Worm (Caenorhabditis elegans) whole organism, dauer: ENCODE measurements around the gene F59E11.7.

ENCODE experiments used
- unc-62 ChIP-seq: sonication (generic microtip); optimal IDR thresholded peaks from 2 replicates; lab custom pipeline; 2017; ENCODE audit warnings: missing biosample characterization, missing genetic modification reagents, missing genetic modification characterization

F59E11.7 gene

DNA sequence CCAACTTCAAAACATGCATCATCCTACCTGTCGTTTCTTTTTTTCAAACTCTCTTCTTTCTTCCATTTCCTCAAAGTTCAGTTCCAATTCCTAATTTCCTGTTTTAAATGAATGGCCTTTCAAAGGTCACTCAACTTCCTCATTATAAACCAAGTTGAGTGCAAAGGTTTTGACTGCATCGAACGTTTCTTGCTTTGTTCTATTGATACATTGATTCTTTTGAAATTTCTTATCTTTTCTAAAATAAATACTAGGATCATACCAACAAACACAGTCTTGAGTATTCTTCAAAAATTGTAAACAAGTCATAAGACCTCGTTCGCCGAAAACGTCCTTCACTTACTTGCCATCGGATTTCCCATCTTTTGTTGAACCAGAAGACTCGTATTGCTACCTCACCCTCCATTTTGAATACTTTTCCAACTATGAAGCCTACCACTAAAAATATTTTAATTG is at the start of gene F59E11.7:
Gene F59E11.7, plus strand, starts transcription at position 51 of the 456 bp plus-strand sequence.
- no peak for TF ChIP-seq unc-62 (GFP tag; lab: Kevin White, UChicago)

DNA sequence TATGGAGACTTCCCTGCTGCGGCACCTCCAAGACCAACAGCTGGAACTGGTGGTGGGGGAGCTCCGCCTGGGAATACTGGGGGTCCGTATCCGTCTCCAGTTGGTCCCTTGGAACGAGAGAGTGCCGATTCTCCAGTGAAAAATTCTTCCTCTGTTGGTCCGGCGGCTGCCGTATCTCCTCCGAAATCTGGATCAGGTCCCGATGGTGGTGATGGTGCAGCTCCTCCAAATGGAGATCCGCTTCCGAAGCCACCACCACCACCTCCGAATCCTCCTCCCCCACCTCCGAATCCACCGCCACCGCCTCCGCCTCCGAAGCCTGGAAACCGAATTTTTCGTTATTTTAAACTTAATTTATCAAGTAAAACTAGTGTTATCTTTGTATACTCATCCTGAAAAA is 49.6 kb upstream of the F59E11.7 start:
- TF ChIP-seq unc-62 (GFP tag; lab: Kevin White, UChicago): no peak

DNA sequence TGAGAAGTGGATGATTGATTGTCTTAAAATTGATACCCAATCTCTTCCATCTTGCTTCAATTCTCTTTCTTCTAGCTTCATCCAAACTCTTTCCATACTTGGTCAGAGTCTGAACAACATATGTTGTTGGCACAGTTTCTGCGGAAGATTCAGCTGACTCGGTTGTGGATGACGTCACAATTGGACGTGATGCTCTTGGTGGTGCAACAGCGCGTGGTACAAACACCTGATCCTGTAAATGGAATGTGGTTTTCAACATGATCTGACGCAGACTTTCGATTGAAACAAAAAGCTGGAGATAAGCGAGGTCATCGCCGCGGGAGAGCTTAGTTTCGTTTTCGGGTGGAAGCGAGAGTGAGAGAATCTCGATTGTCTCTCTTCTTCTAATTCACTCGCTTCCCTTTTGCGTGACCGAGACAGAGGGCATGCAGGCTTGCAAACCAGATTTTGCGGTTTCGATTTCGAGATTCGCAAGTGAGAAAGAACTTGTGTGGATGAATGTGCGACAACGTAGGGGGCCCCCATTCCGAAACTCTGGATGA is 47.5 kb upstream of the F59E11.7 start:
- TF ChIP-seq unc-62 (GFP tag; lab: Kevin White, UChicago): no peak

DNA sequence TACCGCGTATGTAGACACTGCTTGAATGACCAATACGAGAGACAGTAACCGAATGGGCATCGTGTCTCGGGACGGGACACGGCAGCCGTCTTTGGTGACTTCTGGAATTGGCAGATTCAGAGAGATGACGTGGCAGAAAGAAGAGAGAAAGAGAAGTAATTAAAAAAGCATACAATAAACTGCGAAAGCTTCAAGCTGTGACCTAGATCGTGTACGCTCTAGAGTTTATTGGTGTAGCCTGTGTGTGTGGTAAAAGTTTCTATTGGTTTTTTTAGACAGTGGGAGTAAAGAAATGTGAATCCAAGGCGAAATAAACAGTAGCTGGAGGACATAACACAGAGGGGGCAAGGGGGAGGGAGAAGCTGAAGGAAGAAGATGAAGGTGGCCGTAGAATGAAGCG is 46.1 kb upstream of the F59E11.7 start, which contains the start of gene T19A5.3:
Gene T19A5.3, minus strand, starts transcription at position 101 of the 400 bp plus-strand sequence.
- no peak for TF ChIP-seq unc-62 (GFP tag; lab: Kevin White, UChicago)

DNA sequence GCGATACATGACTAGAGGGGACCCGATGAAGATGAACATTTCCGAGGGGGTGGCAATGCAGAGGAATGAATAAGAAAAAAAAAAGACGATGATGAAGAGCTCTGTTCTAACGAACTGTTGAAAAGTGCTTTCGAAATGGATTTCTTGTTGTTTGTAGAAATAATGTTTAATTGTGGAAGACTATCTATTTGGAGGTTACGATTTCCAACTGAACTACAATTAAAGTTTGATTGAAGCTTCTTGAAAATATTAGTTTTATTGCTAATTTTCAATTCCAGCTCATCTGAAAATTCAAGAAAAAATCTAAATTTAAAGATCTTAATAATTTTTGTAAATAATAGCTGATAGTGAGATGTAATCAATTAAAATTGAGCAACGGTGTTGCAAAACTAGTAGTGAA is 45.6 kb upstream of the F59E11.7 start:
- TF ChIP-seq unc-62 (GFP tag; lab: Kevin White, UChicago): no peak

DNA sequence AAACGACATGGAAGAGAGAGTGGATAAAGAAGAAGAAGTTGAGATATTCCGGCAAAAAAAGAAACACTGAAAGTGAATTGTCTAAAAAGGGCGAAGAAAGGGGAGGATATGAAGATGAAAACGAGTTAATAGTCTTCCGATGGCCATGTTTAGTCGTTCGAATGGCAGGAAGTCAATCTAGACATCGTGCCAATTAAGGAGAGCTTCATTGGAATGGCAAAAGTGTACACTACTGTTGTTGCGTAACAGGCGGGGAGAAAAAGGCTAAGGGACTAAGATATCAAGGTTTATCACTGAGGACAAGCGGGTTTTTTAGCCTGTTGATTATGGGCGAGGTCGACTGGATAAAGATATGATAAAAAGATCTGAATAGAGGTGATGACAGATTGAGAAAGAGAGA is 43.9 kb upstream of the F59E11.7 start:
- no peak for TF ChIP-seq unc-62 (GFP tag; lab: Kevin White, UChicago)

DNA sequence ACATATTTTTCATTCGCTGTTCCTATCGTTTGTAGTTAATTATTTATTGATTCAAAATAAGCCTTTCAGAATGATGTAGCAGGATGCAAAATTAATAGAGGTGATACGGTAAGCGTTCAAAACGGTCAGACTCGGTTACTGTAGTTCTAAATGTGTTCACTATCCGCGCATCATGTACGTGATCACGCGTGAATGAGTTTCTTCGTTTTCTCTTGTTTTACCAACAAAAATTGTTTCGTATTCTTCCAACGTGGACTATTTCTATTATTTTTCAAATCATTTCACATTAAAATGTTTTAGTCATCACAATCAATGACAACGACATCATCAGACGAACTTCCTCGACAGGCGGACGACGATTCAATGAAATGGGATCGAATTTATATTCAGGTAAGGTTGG is 42.5 kb upstream of the F59E11.7 start, which contains the start of gene gck-1:
Gene gck-1, plus strand, starts transcription at position 301 of the 400 bp plus-strand sequence.
- TF ChIP-seq unc-62 (GFP tag; lab: Kevin White, UChicago): no peak

DNA sequence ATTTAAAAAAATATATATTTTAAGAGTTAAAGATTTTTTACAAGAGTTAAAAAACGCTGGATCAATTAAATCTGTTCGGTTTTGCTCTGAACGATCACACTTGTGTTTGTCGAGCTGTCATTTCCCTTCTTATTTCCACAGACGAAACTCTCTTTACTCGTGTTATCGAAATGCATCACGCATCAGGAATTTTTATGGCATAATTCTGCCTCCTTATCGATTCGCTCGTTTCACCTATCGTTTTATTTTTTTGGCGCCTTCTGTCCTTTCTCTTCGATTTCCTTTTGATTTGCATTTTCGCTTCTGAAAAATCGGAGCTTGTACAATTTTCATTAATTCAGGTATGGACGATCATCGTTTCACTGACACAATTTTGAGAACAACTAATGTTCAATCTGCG is 41.7 kb upstream of the F59E11.7 start:
- no peak for TF ChIP-seq unc-62 (GFP tag; lab: Kevin White, UChicago)

DNA sequence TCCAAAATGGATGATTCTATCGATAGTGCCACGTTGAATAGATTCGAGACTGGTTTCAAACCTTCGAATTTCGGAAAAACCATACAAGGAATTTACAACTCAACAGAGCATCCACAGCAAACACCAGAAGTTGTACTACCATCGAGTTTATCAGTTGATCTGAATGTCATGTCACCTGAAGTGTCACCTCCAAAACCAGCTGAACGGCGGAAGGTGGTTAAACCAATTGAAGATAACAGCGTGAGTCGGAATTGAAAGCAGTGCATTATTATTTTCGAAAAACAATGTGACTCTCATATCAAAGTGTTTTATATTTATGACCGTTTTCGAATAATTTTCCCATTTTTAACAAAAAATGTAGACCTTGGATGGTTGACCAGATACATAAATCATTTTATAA is 41.0 kb upstream of the F59E11.7 start:
- TF ChIP-seq unc-62 (GFP tag; lab: Kevin White, UChicago): no peak

DNA sequence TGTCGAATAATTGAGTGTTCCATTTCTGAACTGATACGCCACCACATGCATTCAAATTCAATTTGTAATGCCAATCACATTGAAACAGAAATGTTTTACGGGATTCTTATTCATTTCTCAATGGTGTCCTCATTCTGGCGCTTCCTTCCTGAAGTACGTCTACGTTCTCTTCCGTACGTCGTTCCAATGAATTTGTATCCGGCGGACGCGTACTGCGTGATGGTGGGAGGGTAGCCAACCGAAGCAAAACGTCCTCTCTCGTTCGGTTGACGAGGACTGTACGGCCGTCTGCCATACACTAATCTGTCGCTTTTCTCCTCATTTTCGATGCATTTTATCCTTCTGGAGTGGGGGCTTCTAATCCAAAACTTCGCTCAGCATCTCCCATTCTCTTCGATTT is 40.2 kb upstream of the F59E11.7 start:
- TF ChIP-seq unc-62 (GFP tag; lab: Kevin White, UChicago): no peak

DNA sequence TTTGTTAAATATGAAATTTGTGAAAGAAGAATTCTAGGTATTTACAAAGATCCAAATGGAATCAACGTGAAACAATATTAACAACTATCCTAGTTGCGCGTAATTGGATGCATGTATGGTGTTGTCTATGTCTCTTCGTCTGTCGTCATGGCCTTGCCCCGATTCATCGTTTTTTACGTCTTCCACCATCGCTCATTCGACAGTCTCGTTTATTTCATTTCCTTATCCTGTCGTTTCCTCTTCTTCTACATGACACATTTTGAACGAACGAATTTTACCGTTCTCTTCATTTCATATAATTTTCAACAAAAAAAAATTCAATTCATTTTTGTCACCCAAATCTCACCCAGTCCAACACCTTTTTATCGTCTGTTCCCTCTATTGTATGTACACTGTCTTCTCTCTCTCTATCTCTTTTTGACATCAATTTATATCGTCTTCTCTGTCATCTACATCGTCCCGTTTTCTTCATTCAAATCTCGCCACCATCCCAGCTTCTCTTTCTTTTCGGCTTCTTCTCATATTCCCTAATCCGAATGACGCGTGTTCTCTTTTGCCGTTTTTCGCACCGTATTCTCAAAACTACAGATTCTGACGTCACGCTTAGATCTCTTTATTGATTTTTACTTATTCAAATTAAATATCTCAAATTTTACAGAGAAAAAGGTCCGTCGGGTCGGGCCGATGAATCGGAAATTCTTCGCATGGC is 33.5 kb upstream of the F59E11.7 start, which contains the start of gene ttc-17:
Gene ttc-17, plus strand, starts transcription at position 659 of the 709 bp plus-strand sequence.
- TF ChIP-seq unc-62 (GFP tag; lab: Kevin White, UChicago): no peak

DNA sequence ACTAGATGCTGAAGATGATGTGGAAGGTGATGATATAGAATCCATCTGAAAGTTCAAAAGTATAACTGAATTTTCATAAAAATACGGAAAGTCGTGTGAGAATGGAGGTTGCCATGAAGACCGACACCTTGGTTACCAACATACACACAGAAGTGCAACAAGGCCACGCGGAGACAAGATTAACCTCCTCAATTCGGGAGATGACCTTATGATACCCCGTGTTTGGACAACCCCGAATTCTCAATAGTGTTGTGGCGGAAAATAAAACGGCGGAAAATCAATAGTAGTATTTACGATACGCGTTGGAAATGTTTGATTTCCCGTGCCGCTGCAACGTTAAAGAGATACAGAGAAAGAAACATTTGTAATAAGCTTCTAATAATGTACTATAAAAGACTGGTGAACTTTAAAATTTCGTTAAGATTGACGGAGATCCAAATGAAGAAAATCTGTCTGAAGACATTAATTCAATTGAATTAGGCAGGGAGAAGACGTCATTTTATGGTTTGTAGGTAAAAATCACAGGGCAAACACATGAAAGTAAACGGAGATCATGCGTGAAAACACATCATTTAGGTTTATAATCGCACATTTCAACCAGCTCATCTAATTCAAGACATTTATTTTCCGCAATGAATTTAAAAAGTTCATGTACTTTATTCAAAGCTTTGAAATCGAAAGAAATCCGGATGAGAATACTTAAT is 25.8 kb upstream of the F59E11.7 start, which contains the start of gene nhr-44:
Gene nhr-44, minus strand, starts transcription at position 51 of the 704 bp plus-strand sequence.
- no peak for TF ChIP-seq unc-62 (GFP tag; lab: Kevin White, UChicago)

DNA sequence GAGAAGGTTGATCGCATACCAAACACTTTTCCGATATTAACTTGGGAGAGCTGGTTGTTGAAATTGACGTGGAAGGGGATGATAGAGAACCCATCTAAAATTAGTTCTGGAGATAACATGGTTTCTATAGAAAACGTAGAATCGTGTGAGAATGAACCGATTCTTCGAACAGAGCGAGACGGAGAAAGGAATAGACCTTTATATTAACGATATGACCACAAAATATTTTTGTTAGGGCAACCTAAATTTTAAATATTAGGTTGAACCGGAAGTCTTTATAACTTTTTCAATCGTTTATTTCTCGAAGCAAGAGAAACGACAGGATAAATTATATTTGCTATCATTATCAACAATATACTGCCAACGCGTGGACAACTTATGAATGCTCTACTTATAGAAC is 24.0 kb upstream of the F59E11.7 start, which contains the start of gene nhr-219:
Gene nhr-219, minus strand, starts transcription at position 101 of the 400 bp plus-strand sequence.
- TF ChIP-seq unc-62 (GFP tag; lab: Kevin White, UChicago): no peak

DNA sequence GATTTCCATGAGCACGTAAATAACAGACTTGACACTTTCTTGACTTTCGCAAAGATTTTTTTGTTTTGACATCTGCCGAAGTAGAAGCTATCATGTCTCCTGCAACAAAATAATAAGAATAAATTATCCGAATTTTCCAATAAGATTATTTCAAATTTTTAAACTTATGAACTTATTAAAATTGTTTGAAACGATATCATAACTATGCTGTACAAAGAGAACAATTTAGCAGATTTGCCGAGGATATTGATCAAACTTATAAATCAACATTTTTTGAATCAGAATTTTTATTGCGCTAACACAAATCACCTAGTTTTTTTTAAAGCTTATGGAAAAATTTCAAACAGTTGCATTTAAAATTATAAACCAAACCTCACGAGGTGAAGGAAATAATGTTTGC is 17.8 kb upstream of the F59E11.7 start, which contains the start of gene nhr-195:
Gene nhr-195, minus strand, starts transcription at position 101 of the 400 bp plus-strand sequence.
- TF ChIP-seq unc-62 (GFP tag; lab: Kevin White, UChicago): no peak

DNA sequence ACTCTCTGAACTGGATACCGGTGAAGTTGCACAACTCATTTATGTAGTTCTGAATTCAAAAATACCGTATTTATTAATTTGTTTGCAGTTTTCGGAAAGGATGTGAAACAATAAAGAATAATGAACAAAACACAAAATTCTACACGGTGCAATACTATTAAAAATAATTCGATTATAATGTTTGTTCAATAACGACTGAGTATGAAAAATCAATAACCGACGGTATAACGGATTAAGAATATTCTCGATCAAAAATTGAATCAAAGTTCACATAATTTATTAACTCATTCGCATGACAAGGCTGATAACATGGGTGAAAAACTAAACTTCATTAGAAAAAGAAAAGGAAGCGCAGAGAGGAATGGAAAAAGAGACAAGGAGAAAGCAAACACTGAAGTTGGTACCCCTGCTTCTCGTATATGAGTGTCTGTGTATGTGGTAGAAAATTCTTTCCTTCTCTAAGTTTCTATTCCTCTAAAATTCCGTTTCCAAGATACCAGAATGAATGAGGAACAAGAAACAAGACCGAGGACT is 15.1 kb upstream of the F59E11.7 start, which contains the start of gene nhr-143:
Gene nhr-143, minus strand, starts transcription at position 51 of the 534 bp plus-strand sequence.
- TF ChIP-seq unc-62 (GFP tag; lab: Kevin White, UChicago): no peak
